Worm (Caenorhabditis elegans) whole organism, young adult: ENCODE measurements around the gene D2023.1.
A peak's percentile ranks its signal among the peaks of the same experiment; 100 is the strongest.

Experiments used
- B0019.2 ChIP-seq: fragments of 200-800 bp; sonication (Bioruptor generic); conservative IDR thresholded peaks from 2 replicates; pipeline ENCODE4 v1.3.6; 2022; ENCODE audit warnings: missing genetic modification reagents, missing genetic modification characterization, missing compliant biosample characterization
- D2030.7 ChIP-seq: fragments of 200-800 bp; sonication (Bioruptor generic); IDR thresholded peaks from 2 replicates; pipeline ENCODE4 v1.3.6; 2022; ENCODE audit warnings: missing genetic modification reagents, missing genetic modification characterization, missing compliant biosample characterization
- F33H1.4 ChIP-seq: fragments of 200-800 bp; sonication (Bioruptor generic); IDR thresholded peaks from 2 replicates; pipeline ENCODE4 v1.3.6; 2022; ENCODE audit warnings: missing genetic modification reagents, missing genetic modification characterization, missing compliant biosample characterization
- F49E8.2 ChIP-seq: sonication (generic microtip); optimal IDR thresholded peaks from 3 replicates; lab custom pipeline; 2017; ENCODE audit warnings: missing genetic modification characterization, mild to moderate bottlenecking, missing compliant biosample characterization, antibody characterized with exemption, moderate library complexity; ENCODE audit not compliant: insufficient read depth
- K12H6.12 ChIP-seq: fragments of 200-800 bp; sonication (Bioruptor generic); optimal IDR thresholded peaks from 2 replicates; lab custom pipeline; 2018; ENCODE audit warnings: mild to moderate bottlenecking, missing genetic modification characterization, missing compliant biosample characterization
- ZK185.1 ChIP-seq: sonication (generic microtip); optimal IDR thresholded peaks from 2 replicates; lab custom pipeline; 2016; ENCODE audit warnings: mild to moderate bottlenecking, missing genetic modification characterization, missing compliant biosample characterization; ENCODE audit not compliant: poor library complexity, severe bottlenecking
- atf-7 ChIP-seq: sonication (generic microtip); optimal IDR thresholded peaks from 2 replicates; lab custom pipeline; 2017; ENCODE audit warnings: mild to moderate bottlenecking, missing genetic modification characterization, missing compliant biosample characterization
- athp-1 ChIP-seq: sonication (generic microtip); optimal IDR thresholded peaks from 2 replicates; lab custom pipeline; 2017; ENCODE audit warnings: mild to moderate bottlenecking, missing genetic modification characterization, missing compliant biosample characterization
- attf-6 ChIP-seq: fragments of 200-800 bp; sonication (Bioruptor generic); IDR thresholded peaks from 2 replicates; pipeline ENCODE4 v1.3.6; 2022; ENCODE audit warnings: missing genetic modification reagents, missing genetic modification characterization, missing compliant biosample characterization
- bed-1 ChIP-seq: fragments of 200-800 bp; sonication (Bioruptor generic); IDR thresholded peaks from 2 replicates; pipeline ENCODE4 v1.3.6; 2022; ENCODE audit warnings: missing genetic modification reagents, missing genetic modification characterization, missing compliant biosample characterization
- bed-2 ChIP-seq: fragments of 200-800 bp; sonication (Bioruptor generic); IDR thresholded peaks from 2 replicates; pipeline ENCODE4 v1.3.6; 2022; ENCODE audit warnings: missing genetic modification reagents, missing genetic modification characterization, missing compliant biosample characterization
- ceh-79 ChIP-seq: sonication (generic microtip); optimal IDR thresholded peaks from 2 replicates; lab custom pipeline; 2017; ENCODE audit warnings: mild to moderate bottlenecking, missing genetic modification characterization, missing compliant biosample characterization
- die-1 ChIP-seq: sonication (generic microtip); optimal IDR thresholded peaks from 2 replicates; lab custom pipeline; 2016; ENCODE audit warnings: missing genotype, mild to moderate bottlenecking, missing genetic modification characterization, missing compliant biosample characterization
- dox-1 ChIP-seq: fragments of 200-800 bp; sonication (Bioruptor generic); IDR thresholded peaks from 2 replicates; pipeline ENCODE4 v1.3.6; 2022; ENCODE audit warnings: missing genetic modification reagents, missing genetic modification characterization, missing compliant biosample characterization
- dpff-1 ChIP-seq: sonication (generic microtip); optimal IDR thresholded peaks from 2 replicates; lab custom pipeline; 2017; ENCODE audit warnings: mild to moderate bottlenecking, missing genetic modification characterization, missing compliant biosample characterization
- efl-1 ChIP-seq: fragments of 150-350 bp; optimal IDR thresholded peaks from 2 replicates; lab custom pipeline; 2014; ENCODE audit warnings: missing biosample characterization, missing genetic modification reagents, missing genetic modification characterization
- egl-18 ChIP-seq: fragments of 200-800 bp; sonication (Bioruptor generic); IDR thresholded peaks from 2 replicates; pipeline ENCODE4 v1.3.6; 2022; ENCODE audit warnings: missing genetic modification reagents, missing genetic modification characterization, missing compliant biosample characterization
- egl-44 ChIP-seq: fragments of 200-800 bp; sonication (Bioruptor generic); IDR thresholded peaks from 2 replicates; pipeline ENCODE4 v1.3.6; 2022; ENCODE audit warnings: missing genetic modification reagents, missing genetic modification characterization, missing compliant biosample characterization
- ekl-4 ChIP-seq: fragments of 200-800 bp; sonication (Bioruptor generic); IDR thresholded peaks from 2 replicates; pipeline ENCODE4 v1.3.6; 2022; ENCODE audit warnings: missing genetic modification reagents, missing genetic modification characterization, missing compliant biosample characterization
- ets-4 ChIP-seq: fragments of 200-800 bp; sonication (Bioruptor generic); optimal IDR thresholded peaks from 2 replicates; lab custom pipeline; 2018; ENCODE audit warnings: mild to moderate bottlenecking, missing genetic modification characterization, missing compliant biosample characterization
- fkh-3 ChIP-seq: sonication (generic microtip); optimal IDR thresholded peaks from 2 replicates; lab custom pipeline; 2016; ENCODE audit warnings: mild to moderate bottlenecking, missing genetic modification characterization, missing compliant biosample characterization
- him-1 ChIP-seq: sonication (generic microtip); optimal IDR thresholded peaks from 2 replicates; lab custom pipeline; 2016; ENCODE audit warnings: missing genotype, missing genetic modification reagents, missing genetic modification characterization, missing compliant biosample characterization
- hmg-1.2 ChIP-seq: fragments of 200-800 bp; sonication (Bioruptor generic); IDR thresholded peaks from 2 replicates; pipeline ENCODE4 v1.3.6; 2022; ENCODE audit warnings: missing genetic modification reagents, missing genetic modification characterization, missing compliant biosample characterization
- hmg-20 ChIP-seq: fragments of 200-800 bp; sonication (Bioruptor generic); IDR thresholded peaks from 2 replicates; pipeline ENCODE4 v1.3.6; 2022; ENCODE audit warnings: missing genetic modification reagents, missing genetic modification characterization, missing compliant biosample characterization
- lin-40 ChIP-seq: sonication (generic microtip); optimal IDR thresholded peaks from 2 replicates; lab custom pipeline; 2016; ENCODE audit warnings: missing genetic modification characterization, mild to moderate bottlenecking, missing compliant biosample characterization, missing genotype, missing genetic modification reagents
- lsl-1 ChIP-seq: fragments of 200-800 bp; sonication (Bioruptor generic); optimal IDR thresholded peaks from 2 replicates; lab custom pipeline; 2018; ENCODE audit warnings: mild to moderate bottlenecking, missing genetic modification characterization, moderate library complexity, missing compliant biosample characterization
- lsy-27 ChIP-seq: sonication (generic microtip); optimal IDR thresholded peaks from 2 replicates; lab custom pipeline; 2017; ENCODE audit warnings: missing genetic modification characterization, mild to moderate bottlenecking, missing compliant biosample characterization, antibody characterized with exemption, missing genotype, borderline replicate concordance; ENCODE audit not compliant: insufficient read depth
- madf-3 ChIP-seq: fragments of 200-800 bp; sonication (Bioruptor generic); IDR thresholded peaks from 2 replicates; pipeline ENCODE4 v1.3.6; 2022; ENCODE audit warnings: missing genetic modification reagents, missing genetic modification characterization, missing compliant biosample characterization
- madf-6 ChIP-seq: fragments of 200-800 bp; sonication (Bioruptor generic); IDR thresholded peaks from 2 replicates; pipeline ENCODE4 v1.3.6; 2022; ENCODE audit warnings: missing genetic modification reagents, missing genetic modification characterization, missing compliant biosample characterization
- madf-8 ChIP-seq: fragments of 200-800 bp; sonication (Bioruptor generic); conservative IDR thresholded peaks from 2 replicates; pipeline ENCODE4 v1.3.6; 2022; ENCODE audit warnings: missing genetic modification reagents, missing genetic modification characterization, missing compliant biosample characterization
- mel-28 ChIP-seq: sonication (generic microtip); optimal IDR thresholded peaks from 2 replicates; lab custom pipeline; 2016; ENCODE audit warnings: borderline replicate concordance, mild to moderate bottlenecking, missing genetic modification characterization, missing compliant biosample characterization
- mes-4 ChIP-seq: sonication (generic microtip); optimal IDR thresholded peaks from 2 replicates; lab custom pipeline; 2016; ENCODE audit warnings: missing genotype, missing genetic modification characterization, missing compliant biosample characterization
- mxl-1 ChIP-seq: sonication (generic microtip); optimal IDR thresholded peaks from 2 replicates; lab custom pipeline; 2016; ENCODE audit warnings: missing genetic modification characterization, missing compliant biosample characterization
- nhr-80 ChIP-seq: sonication (generic microtip); optimal IDR thresholded peaks from 2 replicates; lab custom pipeline; 2016; ENCODE audit warnings: missing genetic modification characterization, missing compliant biosample characterization
- unc-130 ChIP-seq: sonication (generic microtip); optimal IDR thresholded peaks from 2 replicates; lab custom pipeline; 2016; ENCODE audit warnings: missing genetic modification reagents, missing genetic modification characterization, missing compliant biosample characterization
- xnd-1 ChIP-seq: sonication (generic microtip); optimal IDR thresholded peaks from 2 replicates; lab custom pipeline; 2016; ENCODE audit warnings: missing genotype, missing genetic modification reagents, missing genetic modification characterization, missing compliant biosample characterization
- ztf-25 ChIP-seq: fragments of 200-800 bp; sonication (Bioruptor generic); IDR thresholded peaks from 2 replicates; pipeline ENCODE4 v1.3.6; 2022; ENCODE audit warnings: missing genetic modification reagents, missing genetic modification characterization, missing compliant biosample characterization

Gene D2023.1

DNA sequence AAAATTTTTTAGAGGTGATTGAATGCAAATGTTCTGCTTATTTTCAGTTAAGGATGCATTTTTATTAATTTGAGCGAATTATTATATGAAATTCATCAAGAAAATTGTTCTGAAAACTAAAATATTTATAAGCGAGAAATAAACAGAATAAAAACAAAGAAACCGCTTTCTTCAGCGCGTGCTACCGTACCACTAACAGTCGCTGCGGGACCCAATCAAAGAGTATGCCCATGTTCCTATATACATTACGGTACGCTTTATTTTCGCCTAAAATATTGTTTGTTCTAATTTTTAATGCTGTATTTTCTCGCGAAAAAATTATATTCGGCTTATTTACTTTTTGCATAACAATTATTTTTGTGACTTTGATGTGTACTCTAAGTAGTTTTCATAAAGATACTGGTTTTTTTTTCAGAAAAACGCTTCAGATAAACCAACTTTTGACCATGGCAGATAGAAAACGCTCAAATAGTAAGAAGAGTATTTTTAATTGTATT, 1.6 kb upstream of the D2023.1 start, which contains the start of gene F55A11.8:
Gene F55A11.8, plus strand, starts transcription at position 447 of the 497 bp plus-strand sequence.
- TF ChIP-seq egl-18 (no peak), xnd-1 (tag; lab: Kevin White, UChicago) (peak; percentile 86), madf-8 (peak; percentile 62; the same call in 1 of the 2 replicates), D2030.7 (GFP tag; lab: Robert Waterston, UW) (0 out of 2 replicates have a peak, but pooled peaks have one; percentile 14), mel-28 (tag; lab: Kevin White, UChicago) (no peak), F49E8.2 (tag; lab: Kevin White, UChicago) (peak; percentile 25), athp-1 (tag; lab: Kevin White, UChicago) (no peak), efl-1 (GFP tag; lab: Kevin White, UChicago) (peak; percentile 64), madf-6 (GFP tag; lab: Robert Waterston, UW) (peak; percentile 89), atf-7 (tag; lab: Kevin White, UChicago) (no peak), egl-44 (GFP tag; lab: Robert Waterston, UW) (no peak), hmg-1.2 (peak; percentile 13; the same call in 1 of the 2 replicates), him-1 (tag; lab: Kevin White, UChicago) (peak; percentile 50), hmg-20 (GFP tag; lab: Robert Waterston, UW) (no peak), lin-40 (tag; lab: Kevin White, UChicago) (no peak), unc-130 (GFP tag; lab: Kevin White, UChicago) (no peak), lsl-1 (GFP tag; lab: Kevin White, UChicago) (peak; percentile 95), ztf-25 (GFP tag; lab: Robert Waterston, UW) (no peak), mes-4 (tag; lab: Kevin White, UChicago) (no peak), dox-1 (GFP tag; lab: Robert Waterston, UW) (no peak), F33H1.4 (GFP tag; lab: Robert Waterston, UW) (peak; percentile 92), ZK185.1 (tag; lab: Kevin White, UChicago) (no peak), nhr-80 (tag; lab: Kevin White, UChicago) (no peak), ets-4 (GFP tag; lab: Kevin White, UChicago) (no peak), madf-3 (GFP tag; lab: Robert Waterston, UW) (0 out of 2 replicates have a peak, but pooled peaks have one; percentile 55)

DNA sequence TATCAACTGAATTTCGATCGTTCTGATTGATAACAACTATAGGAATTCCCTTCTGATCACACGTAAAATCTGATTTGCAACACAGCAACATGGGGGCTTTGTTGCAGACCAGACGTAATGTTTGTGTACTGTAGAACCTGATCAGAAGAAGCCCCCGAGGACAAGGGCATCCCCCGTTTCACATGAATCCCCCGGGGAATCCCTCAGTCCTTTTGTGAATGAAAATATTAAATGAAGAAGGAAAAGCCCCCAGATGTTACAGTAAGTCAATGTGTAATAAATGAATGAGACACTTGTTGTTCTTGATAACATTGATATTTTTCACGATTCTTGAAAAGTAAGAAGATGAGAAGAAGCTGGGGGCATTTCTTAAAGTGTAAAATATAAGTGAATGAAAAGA, 4.8 kb downstream of the D2023.1 start:
- TF ChIP-seq madf-8 (no peak), mxl-1 (tag; lab: Kevin White, UChicago) (no peak), K12H6.12 (tag; lab: Kevin White, UChicago) (no peak)

DNA sequence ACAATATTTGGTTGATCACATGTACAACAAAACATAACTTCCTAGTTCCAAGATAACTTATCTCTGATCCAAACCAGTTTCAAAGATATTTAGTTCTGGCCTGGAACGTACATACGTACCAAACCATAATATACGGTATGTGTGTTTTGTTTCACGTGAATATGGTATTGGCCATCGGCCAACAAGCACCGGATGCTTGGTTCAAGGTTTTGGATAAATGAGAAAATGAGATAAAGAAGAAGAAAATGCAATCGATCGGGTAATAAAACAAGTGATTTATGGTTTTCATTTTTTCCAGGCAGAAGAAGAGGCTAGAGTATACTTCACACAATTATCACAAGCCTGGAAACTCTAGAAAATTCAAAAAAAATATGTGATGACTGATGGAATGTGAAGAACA, 6.0 kb downstream of the D2023.1 start:
- no peak for TF ChIP-seq fkh-3 (tag; lab: Kevin White, UChicago)
- no peak for TF ChIP-seq attf-6
- TF ChIP-seq ceh-79 = no peak
- no peak for TF ChIP-seq K12H6.12 (tag; lab: Kevin White, UChicago)
- TF ChIP-seq athp-1 (tag; lab: Kevin White, UChicago) = no peak
- TF ChIP-seq B0019.2 (GFP tag; lab: Robert Waterston, UW) = no peak
- TF ChIP-seq dpff-1 (tag; lab: Kevin White, UChicago) = no peak
- TF ChIP-seq bed-1 = no peak
- TF ChIP-seq ekl-4 (GFP tag; lab: Robert Waterston, UW) = no peak
- no peak for TF ChIP-seq mes-4 (tag; lab: Kevin White, UChicago)
- no peak for TF ChIP-seq bed-2
- TF ChIP-seq lsy-27 (tag; lab: Kevin White, UChicago) = no peak
- TF ChIP-seq die-1 (tag; lab: Kevin White, UChicago) = no peak
- TF ChIP-seq him-1 (tag; lab: Kevin White, UChicago) = no peak
